Worm (Caenorhabditis elegans): Measurements from ENCODE around the gene C03H5.6.
A peak's percentile ranks its signal among the peaks of the same experiment; 100 is the strongest.

- no peak for TF ChIP-seq ceh-100 (GFP tag; IDR thresholded peaks at IDR 0.05)
- TF ChIP-seq F49E8.2 (tag; optimal IDR thresholded peaks at IDR 0.05; ENCODE audit: insufficient read depth) = no peak
- no peak for TF ChIP-seq ama-1 (optimal IDR thresholded peaks at IDR 0.05)
- no peak for TF ChIP-seq ama-1 (GFP tag; optimal IDR thresholded peaks at IDR 0.05)
- TF ChIP-seq let-607 (tag; optimal IDR thresholded peaks at IDR 0.05) = no peak
- TF ChIP-seq nfya-1 (tag; optimal IDR thresholded peaks at IDR 0.05; ENCODE audit: borderline replicate concordance, insufficient read depth) = no peak
- no peak for TF ChIP-seq bed-1 (GFP tag; IDR thresholded peaks at IDR 0.05)
- no peak for TF ChIP-seq B0019.2 (GFP tag; conservative IDR thresholded peaks at IDR 0.05)
- TF ChIP-seq Y53F4B.3 (GFP tag; IDR thresholded peaks at IDR 0.05) = no peak
- no peak for TF ChIP-seq lsy-27 (tag; optimal IDR thresholded peaks at IDR 0.05; ENCODE audit: borderline replicate concordance, insufficient read depth)
- no peak for TF ChIP-seq K11D2.4 (GFP tag; IDR thresholded peaks at IDR 0.05)
- TF ChIP-seq hmg-1.2 (GFP tag; IDR thresholded peaks at IDR 0.05) = peak; percentile 46; the same call in 1 of the 2 replicates
These were observed 11.3 kb downstream of the C03H5.6 start for ce11 chrII:387844-388355.

Data from whole organism, young adult.